Worm (Caenorhabditis elegans) whole organism, L4 larva: ENCODE data around the gene C45G7.13.
A peak's percentile ranks its signal among the peaks of the same experiment; 100 is the strongest.

Experiments used
- F10B5.3 ChIP-seq: sonication (generic microtip); optimal IDR thresholded peaks from 2 replicates; lab custom pipeline; 2016; ENCODE audit warnings: mild to moderate bottlenecking, missing genetic modification characterization, missing compliant biosample characterization
- T20F7.1 ChIP-seq: fragments of 200-800 bp; sonication (Bioruptor generic); optimal IDR thresholded peaks from 2 replicates; lab custom pipeline; 2018; ENCODE audit warnings: mild to moderate bottlenecking, missing genetic modification characterization, missing compliant biosample characterization
- T26A8.4 ChIP-seq: fragments of 200-800 bp; sonication (Bioruptor generic); IDR thresholded peaks from 2 replicates; pipeline ENCODE4 v1.3.6; 2022; ENCODE audit warnings: missing genetic modification characterization, missing compliant biosample characterization
- Y48G9A.11 ChIP-seq: fragments of 200-800 bp; sonication (Bioruptor generic); IDR thresholded peaks from 2 replicates; pipeline ENCODE4 v1.3.6; 2022; ENCODE audit warnings: missing genetic modification reagents, missing genetic modification characterization, missing compliant biosample characterization
- Y75B8A.6 ChIP-seq: fragments of 200-800 bp; sonication (Bioruptor generic); IDR thresholded peaks from 2 replicates; pipeline ENCODE4 v1.3.6; 2022; ENCODE audit warnings: missing genetic modification reagents, missing genetic modification characterization, missing compliant biosample characterization
- ZK337.2 ChIP-seq: fragments of 200-800 bp; sonication (Bioruptor generic); IDR thresholded peaks from 2 replicates; pipeline ENCODE4 v1.3.6; 2022; ENCODE audit warnings: missing genetic modification reagents, missing genetic modification characterization, missing compliant biosample characterization
- ZK546.5 ChIP-seq, 2 experiments: sonication (generic microtip); optimal IDR thresholded peaks; 2 replicates each; lab custom pipeline; 2017; ENCODE audit warnings: missing biosample characterization in 2 of 2, missing genetic modification characterization in 2 of 2
- aly-2 ChIP-seq: sonication (generic microtip); optimal IDR thresholded peaks from 2 replicates; lab custom pipeline; 2018; ENCODE audit warnings: missing biosample characterization, missing genetic modification characterization
- arid-1 ChIP-seq: fragments of 200-800 bp; sonication (Bioruptor generic); conservative IDR thresholded peaks from 2 replicates; pipeline ENCODE4 v1.3.6; 2022; ENCODE audit warnings: missing genetic modification reagents, missing genetic modification characterization, missing compliant biosample characterization
- ceh-44 ChIP-seq: fragments of 200-800 bp; sonication (Bioruptor generic); IDR thresholded peaks from 2 replicates; pipeline ENCODE4 v1.3.6; 2022; ENCODE audit warnings: missing genetic modification reagents, missing genetic modification characterization, missing compliant biosample characterization
- ceh-82 ChIP-seq: sonication (generic microtip); optimal IDR thresholded peaks from 2 replicates; lab custom pipeline; 2017; ENCODE audit warnings: missing biosample characterization, missing genetic modification characterization
- cey-2 ChIP-seq: sonication (generic microtip); optimal IDR thresholded peaks from 3 replicates; lab custom pipeline; 2017; ENCODE audit warnings: missing genetic modification characterization, mild to moderate bottlenecking, missing compliant biosample characterization, antibody characterized with exemption, borderline replicate concordance; ENCODE audit not compliant: insufficient read depth
- ctbp-1 ChIP-seq: fragments of 200-800 bp; sonication (Bioruptor generic); IDR thresholded peaks from 2 replicates; pipeline ENCODE4 v1.3.6; 2022; ENCODE audit warnings: missing genetic modification reagents, missing genetic modification characterization, missing compliant biosample characterization
- daf-12 ChIP-seq: fragments of 150-350 bp; optimal IDR thresholded peaks from 2 replicates; lab custom pipeline; 2014; ENCODE audit warnings: missing biosample characterization, missing genetic modification reagents, missing genetic modification characterization
- dmd-6 ChIP-seq: fragments of 200-800 bp; sonication (Bioruptor generic); IDR thresholded peaks from 2 replicates; pipeline ENCODE4 v1.3.6; 2022; ENCODE audit warnings: missing genetic modification reagents, missing genetic modification characterization, missing compliant biosample characterization
- dpl-1 ChIP-seq: fragments of 150-350 bp; optimal IDR thresholded peaks from 2 replicates; lab custom pipeline; 2014; ENCODE audit warnings: missing biosample characterization, missing genetic modification reagents, missing genetic modification characterization
- dve-1 ChIP-seq: sonication (generic microtip); optimal IDR thresholded peaks from 2 replicates; lab custom pipeline; 2017; ENCODE audit warnings: antibody characterized with exemption, mild to moderate bottlenecking, missing genetic modification characterization, missing compliant biosample characterization; ENCODE audit not compliant: insufficient read depth
- egl-27 ChIP-seq: sonication (generic microtip); optimal IDR thresholded peaks from 3 replicates; lab custom pipeline; 2017; ENCODE audit warnings: missing biosample characterization, missing genetic modification reagents, missing genetic modification characterization
- fos-1 ChIP-seq: fragments of 150-350 bp; optimal IDR thresholded peaks from 2 replicates; lab custom pipeline; 2014; ENCODE audit warnings: missing biosample characterization, missing genetic modification characterization
- hif-1 ChIP-seq, 2 experiments: sonication (generic microtip); optimal IDR thresholded peaks; 2 replicates each; lab custom pipeline; 2016 to 2017; ENCODE audit warnings: missing compliant biosample characterization in 2 of 2, missing genetic modification characterization in 2 of 2, missing genetic modification reagents in 2 of 2, missing genotype in 2 of 2, mild to moderate bottlenecking in 1 of 2
- hlh-11 ChIP-seq: fragments of 200-800 bp; sonication (Bioruptor generic); optimal IDR thresholded peaks from 2 replicates; lab custom pipeline; 2018; ENCODE audit warnings: mild to moderate bottlenecking, missing genetic modification characterization, missing compliant biosample characterization
- hlh-30 ChIP-seq: sonication (generic microtip); optimal IDR thresholded peaks from 2 replicates; lab custom pipeline; 2017; ENCODE audit warnings: antibody characterized with exemption, mild to moderate bottlenecking, missing genetic modification characterization, missing compliant biosample characterization; ENCODE audit not compliant: insufficient read depth
- lin-38 ChIP-seq: fragments of 200-800 bp; sonication (Bioruptor generic); IDR thresholded peaks from 2 replicates; pipeline ENCODE4 v1.3.6; 2022; ENCODE audit warnings: missing genetic modification reagents, missing genetic modification characterization, missing compliant biosample characterization
- madf-5 ChIP-seq, 2 experiments: fragments of 200-800 bp; sonication (Bioruptor generic); IDR thresholded peaks; 2 replicates each; pipeline ENCODE4 v1.3.6; 2022; ENCODE audit warnings: missing compliant biosample characterization in 2 of 2, missing genetic modification characterization in 2 of 2
- mes-2 ChIP-seq: sonication (generic microtip); optimal IDR thresholded peaks from 2 replicates; lab custom pipeline; 2016; ENCODE audit warnings: missing genotype, mild to moderate bottlenecking, missing genetic modification characterization, missing compliant biosample characterization; ENCODE audit not compliant: poor library complexity, severe bottlenecking
- nhr-11 ChIP-seq: fragments of 150-350 bp; optimal IDR thresholded peaks from 2 replicates; lab custom pipeline; 2014; ENCODE audit warnings: missing biosample characterization, missing genetic modification characterization
- nhr-237 ChIP-seq: sonication (generic microtip); optimal IDR thresholded peaks from 2 replicates; lab custom pipeline; 2017; ENCODE audit warnings: missing biosample characterization, missing genetic modification characterization
- nhr-25 ChIP-seq: sonication (generic microtip); optimal IDR thresholded peaks from 2 replicates; lab custom pipeline; 2017; ENCODE audit warnings: missing genetic modification characterization, mild to moderate bottlenecking, missing compliant biosample characterization, antibody characterized with exemption, moderate library complexity, borderline replicate concordance; ENCODE audit not compliant: insufficient read depth
- nhr-41 ChIP-seq: fragments of 200-800 bp; sonication (Bioruptor generic); IDR thresholded peaks from 2 replicates; pipeline ENCODE4 v1.3.6; 2022; ENCODE audit warnings: missing genetic modification reagents, missing genetic modification characterization, missing compliant biosample characterization
- nhr-42 ChIP-seq: fragments of 200-800 bp; sonication (Bioruptor generic); IDR thresholded peaks from 2 replicates; pipeline ENCODE4 v1.3.6; 2022; ENCODE audit warnings: missing genetic modification characterization, missing compliant biosample characterization
- nhr-76 ChIP-seq: fragments of 150-350 bp; optimal IDR thresholded peaks from 2 replicates; lab custom pipeline; 2014; ENCODE audit warnings: missing biosample characterization, missing genetic modification characterization
- pha-4 ChIP-seq, 2 experiments: fragments of 150-350 bp in 1 of 2; fragments of 200-800 bp in 1 of 2; sonication (Bioruptor generic) in 1 of 2; IDR thresholded peaks in 1 of 2; optimal IDR thresholded peaks in 1 of 2; 2 replicates each; pipeline versions ENCODE4 v1.3.6 to Lab custom; 2014 to 2022; ENCODE audit warnings: missing genetic modification characterization in 2 of 2, missing genetic modification reagents in 2 of 2, missing biosample characterization in 1 of 2, missing compliant biosample characterization in 1 of 2
- php-3 ChIP-seq: fragments of 200-800 bp; sonication (Bioruptor generic); IDR thresholded peaks from 2 replicates; pipeline ENCODE4 v1.3.6; 2022; ENCODE audit warnings: missing genetic modification reagents, missing genetic modification characterization, missing compliant biosample characterization
- pqm-1 ChIP-seq: sonication (generic microtip); optimal IDR thresholded peaks from 2 replicates; lab custom pipeline; 2017; ENCODE audit warnings: missing biosample characterization, missing genetic modification characterization
- set-16 ChIP-seq: fragments of 200-800 bp; sonication (Bioruptor generic); IDR thresholded peaks from 2 replicates; pipeline ENCODE4 v1.3.6; 2022; ENCODE audit warnings: missing genetic modification reagents, missing genetic modification characterization, missing compliant biosample characterization
- tra-1 ChIP-seq: fragments of 200-800 bp; sonication (Bioruptor generic); IDR thresholded peaks from 2 replicates; pipeline ENCODE4 v1.3.6; 2022; ENCODE audit warnings: missing genetic modification reagents, missing genetic modification characterization, missing compliant biosample characterization
- unc-130 ChIP-seq: sonication (generic microtip); optimal IDR thresholded peaks from 2 replicates; lab custom pipeline; 2016; ENCODE audit warnings: missing genetic modification reagents, missing genetic modification characterization, missing compliant biosample characterization
- unc-39 ChIP-seq: sonication (generic microtip); optimal IDR thresholded peaks from 2 replicates; lab custom pipeline; 2017; ENCODE audit warnings: missing biosample characterization, missing genetic modification characterization
- unc-62 ChIP-seq, 3 experiments: fragments of 150-350 bp in 1 of 3; sonication (generic microtip); optimal IDR thresholded peaks in 2 of 3; peaks in 1 of 3; 1 replicate in 1 of 3; 2 replicates in 2 of 3; lab custom pipeline; 2014 to 2017; ENCODE audit warnings: missing biosample characterization in 3 of 3, missing genetic modification characterization in 3 of 3, missing genetic modification reagents in 3 of 3, missing genotype in 1 of 3
- vab-7 ChIP-seq: fragments of 200-800 bp; sonication (Bioruptor generic); IDR thresholded peaks from 2 replicates; pipeline ENCODE4 v1.3.6; 2022; ENCODE audit warnings: missing genetic modification reagents, missing genetic modification characterization, missing compliant biosample characterization
- zag-1 ChIP-seq: fragments of 150-350 bp; optimal IDR thresholded peaks from 2 replicates; lab custom pipeline; 2014; ENCODE audit warnings: missing biosample characterization, missing genetic modification characterization
- zfp-2 ChIP-seq: sonication (generic microtip); optimal IDR thresholded peaks from 2 replicates; lab custom pipeline; 2016; ENCODE audit warnings: mild to moderate bottlenecking, missing genetic modification characterization, missing compliant biosample characterization
- zip-11 ChIP-seq: fragments of 200-800 bp; sonication (Bioruptor generic); IDR thresholded peaks from 2 replicates; pipeline ENCODE4 v1.3.6; 2022; ENCODE audit warnings: missing genetic modification characterization, missing compliant biosample characterization
- zip-2 ChIP-seq: fragments of 150-350 bp; optimal IDR thresholded peaks from 2 replicates; lab custom pipeline; 2014; ENCODE audit warnings: missing biosample characterization, missing genetic modification characterization
- ztf-7 ChIP-seq: fragments of 150-350 bp; optimal IDR thresholded peaks from 2 replicates; lab custom pipeline; 2014; ENCODE audit warnings: missing biosample characterization, missing genetic modification characterization

The C45G7.13 gene

DNA sequence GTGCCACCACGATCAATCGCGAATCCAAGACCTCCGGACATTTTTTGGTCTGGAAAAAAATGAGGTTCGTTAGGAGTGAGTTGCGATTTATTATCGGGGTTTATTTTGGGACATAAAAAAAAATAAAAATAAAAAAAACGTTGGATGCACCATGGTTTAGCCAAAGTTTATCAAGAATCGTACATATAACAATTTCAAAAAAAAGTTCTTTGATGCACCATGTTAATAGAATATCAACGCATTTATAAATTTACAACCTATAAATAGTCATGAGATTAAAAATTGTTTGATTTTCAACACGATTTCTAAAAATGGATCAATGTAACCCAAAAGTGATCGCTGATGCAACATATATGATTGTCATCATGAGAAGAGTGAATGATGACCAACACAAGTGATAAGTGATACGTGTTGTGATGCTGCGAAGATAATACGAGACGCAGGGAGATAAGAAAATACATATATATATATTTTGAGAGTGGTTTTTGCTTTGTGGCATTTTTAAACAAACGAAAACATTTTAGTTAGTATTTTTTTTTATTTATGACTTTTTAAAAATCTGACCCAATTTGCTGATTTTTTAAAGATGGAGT lies 38.7 kb downstream of the C45G7.13 start, which contains the start of gene Y38F2AR.12 (continued):
- TF ChIP-seq ZK546.5 (tag; optimal IDR thresholded peaks at IDR 0.05; lab: Kevin White, UChicago) (no peak), lin-38 (GFP tag; lab: Robert Waterston, UW) (no peak), dmd-6 (peak; percentile 16; the same call in 1 of the 2 replicates), cey-2 (tag; lab: Kevin White, UChicago) (no peak), unc-62 (GFP tag; optimal IDR thresholded peaks at IDR 0.05 in 1 of 2; lab: Kevin White, UChicago) (peak in 1 of 2 experiments; percentile 19), unc-62 (tag; optimal IDR thresholded peaks at IDR 0.05; lab: Kevin White, UChicago) (no peak), pqm-1 (tag; lab: Kevin White, UChicago) (no peak), nhr-25 (tag; lab: Kevin White, UChicago) (no peak), nhr-11 (tag; lab: Kevin White, UChicago) (no peak), pha-4 (GFP tag; IDR thresholded peaks at IDR 0.05; lab: Robert Waterston, UW) (no peak), pha-4 (tag; optimal IDR thresholded peaks at IDR 0.05; lab: Kevin White, UChicago) (no peak), Y48G9A.11 (GFP tag; lab: Robert Waterston, UW) (no peak), zag-1 (tag; lab: Kevin White, UChicago) (no peak), hif-1 (tag; optimal IDR thresholded peaks at IDR 0.05; lab: Kevin White, UChicago) (no peak), arid-1 (GFP tag; lab: Robert Waterston, UW) (no peak), T26A8.4 (GFP tag; lab: Robert Waterston, UW) (no peak), hlh-30 (tag; lab: Kevin White, UChicago) (peak; percentile 85), fos-1 (tag; lab: Kevin White, UChicago) (no peak), F10B5.3 (tag; lab: Kevin White, UChicago) (no peak), ceh-44 (no peak), nhr-76 (no peak), dve-1 (tag; lab: Kevin White, UChicago) (peak; percentile 54)
- TF ChIP-seq, all 104 proteins: peak for 7

ce11 chrIV:2408437-2408836 lies 42.7 kb downstream of the C45G7.13 start:
- TF ChIP-seq ceh-82 (tag; lab: Kevin White, UChicago) (no peak), daf-12 (tag; lab: Kevin White, UChicago) (no peak), nhr-76 (no peak), egl-27 (no peak), unc-39 (tag; lab: Kevin White, UChicago) (no peak), hlh-11 (tag; lab: Kevin White, UChicago) (peak; percentile 90), nhr-237 (tag; lab: Kevin White, UChicago) (no peak), ctbp-1 (peak; percentile 94), vab-7 (GFP tag; lab: Robert Waterston, UW) (peak; percentile 86), dpl-1 (GFP tag; lab: Kevin White, UChicago) (peak; percentile 52), nhr-42 (GFP tag; lab: Robert Waterston, UW) (peak; percentile 79; the same call in 1 of the 2 replicates), ZK337.2 (GFP tag; lab: Robert Waterston, UW) (peak; percentile 71; the same call in 1 of the 2 replicates), ceh-44 (peak; percentile 77), set-16 (GFP tag; lab: Robert Waterston, UW) (peak; percentile 78), aly-2 (tag; lab: Kevin White, UChicago) (no peak), pha-4 (GFP tag; IDR thresholded peaks at IDR 0.05; lab: Robert Waterston, UW) (peak; percentile 82), pha-4 (tag; optimal IDR thresholded peaks at IDR 0.05; lab: Kevin White, UChicago) (no peak), arid-1 (GFP tag; lab: Robert Waterston, UW) (peak; percentile 80), nhr-41 (GFP tag; lab: Robert Waterston, UW) (peak; percentile 55; the same call in 1 of the 2 replicates), mes-2 (tag; lab: Kevin White, UChicago) (peak; percentile 91), nhr-25 (tag; lab: Kevin White, UChicago) (peak; percentile 6), zfp-2 (tag; lab: Kevin White, UChicago) (peak; percentile 56), fos-1 (tag; lab: Kevin White, UChicago) (no peak), madf-5 (GFP tag; IDR thresholded peaks at IDR 0.05; lab: Robert Waterston, UW) (peak in 1 of 2 experiments; percentile 86; a peak in 2 of 4 replicates), zip-11 (GFP tag; lab: Robert Waterston, UW) (no peak), ztf-7 (tag; lab: Kevin White, UChicago) (peak; percentile 24), T20F7.1 (GFP tag; lab: Kevin White, UChicago) (no peak), unc-130 (GFP tag; lab: Kevin White, UChicago) (peak; percentile 69), Y75B8A.6 (GFP tag; lab: Robert Waterston, UW) (peak; percentile 71; the same call in 1 of the 2 replicates), php-3 (GFP tag; lab: Robert Waterston, UW) (peak; percentile 66; the same call in 1 of the 2 replicates), zip-2 (tag; lab: Kevin White, UChicago) (peak; percentile 26), tra-1 (GFP tag; lab: Robert Waterston, UW) (peak; percentile 81)
